Fruit fly (Drosophila melanogaster): Measurements from ENCODE around the gene CG4360.

The CG4360 gene

dm6 chr3R:20276012-20276411 is 51.8 kb downstream of the CG4360 start (continued):
- TF ChIP-seq CG13775 (GFP tag; optimal IDR thresholded peaks at IDR 0.05): peak; percentile 20
- TF ChIP-seq dpn (GFP tag; optimal IDR thresholded peaks at IDR 0.05): peak in 1 of 2 experiments; percentile 39
- TF ChIP-seq Ada2b (GFP tag; IDR thresholded peaks at IDR 0.05): no peak
- peak; percentile 50 for TF ChIP-seq CG3407 (GFP tag; optimal IDR thresholded peaks at IDR 0.05)
- peak; percentile 41 for TF ChIP-seq CG8089 (GFP tag; optimal IDR thresholded peaks at IDR 0.05)
- peak; percentile 7 for TF ChIP-seq CG12299 (tag; optimal IDR thresholded peaks at IDR 0.05)
- TF ChIP-seq CG17328 (GFP tag; IDR thresholded peaks at IDR 0.05): peak; percentile 45; the same call in 1 of the 2 replicates
- peak; percentile 44 for TF ChIP-seq MTF-1 (GFP tag; optimal IDR thresholded peaks at IDR 0.05; ENCODE audit: borderline replicate concordance)
- TF ChIP-seq Usf (GFP tag; optimal IDR thresholded peaks at IDR 0.05): no peak
- TF ChIP-seq CG8290 (GFP tag; optimal IDR thresholded peaks at IDR 0.05): no peak
- TF ChIP-seq CG8290 (tag; optimal IDR thresholded peaks at IDR 0.05): peak in 1 of 2 experiments; percentile 63
- no peak for TF ChIP-seq croc (GFP tag; conservative IDR thresholded peaks at IDR 0.05)
- peak; percentile 50 for TF ChIP-seq CG8924 (tag; optimal IDR thresholded peaks at IDR 0.05)
- TF ChIP-seq CG4328 (GFP tag; optimal IDR thresholded peaks at IDR 0.05): no peak
- TF ChIP-seq lola (GFP tag; optimal IDR thresholded peaks at IDR 0.05): peak in 1 of 3 experiments; percentile 29
- peak; percentile 27 for TF ChIP-seq sqz (GFP tag; optimal IDR thresholded peaks at IDR 0.05)
- TF ChIP-seq dmrt11E (tag; optimal IDR thresholded peaks at IDR 0.05): peak; percentile 57
- peak; percentile 62 for TF ChIP-seq CG1233 (GFP tag; optimal IDR thresholded peaks at IDR 0.05)
- no peak for TF ChIP-seq CG7963 (GFP tag; IDR thresholded peaks at IDR 0.05; ENCODE audit: partially characterized antibody)
- TF ChIP-seq Trl (optimal IDR thresholded peaks at IDR 0.05): no peak
- peak; percentile 65 for TF ChIP-seq Trl (GFP tag; optimal IDR thresholded peaks at IDR 0.05)
- TF ChIP-seq her (GFP tag; optimal IDR thresholded peaks at IDR 0.05): peak; percentile 46
- no peak for TF ChIP-seq CG4854 (GFP tag; optimal IDR thresholded peaks at IDR 0.05)
- TF ChIP-seq CG17829 (tag; optimal IDR thresholded peaks at IDR 0.05): peak; percentile 13
- TF ChIP-seq Fer1 (GFP tag; optimal IDR thresholded peaks at IDR 0.05): peak; percentile 16
- no peak for TF ChIP-seq ind (GFP tag; optimal IDR thresholded peaks at IDR 0.05)
- no peak for TF ChIP-seq CG11093 (GFP tag; IDR thresholded peaks at IDR 0.05)
- peak; percentile 19 for TF ChIP-seq NC2α (GFP tag; optimal IDR thresholded peaks at IDR 0.05)
- no peak for TF ChIP-seq CG10979 (tag; optimal IDR thresholded peaks at IDR 0.05)
- TF ChIP-seq CG12744 (GFP tag; optimal IDR thresholded peaks at IDR 0.05): peak; percentile 1
- no peak for TF ChIP-seq cas (GFP tag; IDR thresholded peaks at IDR 0.05)
- no peak for TF ChIP-seq prd (optimal IDR thresholded peaks at IDR 0.05)
- no peak; the same call in 2 of the 3 replicates for TF ChIP-seq prd (GFP tag; IDR thresholded peaks at IDR 0.05)
- TF ChIP-seq CG2116 (GFP tag; optimal IDR thresholded peaks at IDR 0.05): peak; percentile 13
- no peak for TF ChIP-seq CG18011 (GFP tag; optimal IDR thresholded peaks at IDR 0.05)
- peak; percentile 39 for TF ChIP-seq stwl (tag; optimal IDR thresholded peaks at IDR 0.05)
- no peak for TF ChIP-seq Optix (GFP tag; IDR thresholded peaks at IDR 0.05)
- TF ChIP-seq Camta (GFP tag; optimal IDR thresholded peaks at IDR 0.05): peak; percentile 34
- peak in 1 of 2 experiments; percentile 38 for TF ChIP-seq insv (GFP tag; optimal IDR thresholded peaks at IDR 0.05)
- no peak for TF ChIP-seq CG11695 (GFP tag; IDR thresholded peaks at IDR 0.05)
- TF ChIP-seq CG17385 (GFP tag; optimal IDR thresholded peaks at IDR 0.05): peak; percentile 4
- no peak for TF ChIP-seq Ets65A (GFP tag)
- TF ChIP-seq CG17568 (GFP tag; optimal IDR thresholded peaks at IDR 0.05): peak; percentile 36
- TF ChIP-seq CG3995 (GFP tag; optimal IDR thresholded peaks at IDR 0.05): no peak

Data from whole organism, embryonic.